Fruit fly (Drosophila melanogaster): Measurements from ENCODE around the gene CenG1A.

CenG1A gene

dm6 chr2L:13811323-13811722, 24.0 kb upstream of the CenG1A start, which contains the start of the genes Adat1 and CG16865:
TSS of gene Adat1 (minus strand) at chr2L:13811474.
TSS of gene CG16865 (plus strand) at chr2L:13811522.
- TF ChIP-seq pan (optimal IDR thresholded peaks at IDR 0.05) (no peak), EcR (GFP tag; optimal IDR thresholded peaks at IDR 0.05) (no peak), usp (GFP tag; optimal IDR thresholded peaks at IDR 0.05) (no peak), CG8478 (optimal IDR thresholded peaks at IDR 0.05) (no peak), psq (optimal IDR thresholded peaks at IDR 0.05) (no peak), Dll (optimal IDR thresholded peaks at IDR 0.05) (no peak)

dm6 chr2L:13813156-13813555, 22.2 kb upstream of the CenG1A start, which contains the start of gene CG16888:
TSS of gene CG16888 (minus strand) at chr2L:13813256.
- no peak for TF ChIP-seq CG8478 (optimal IDR thresholded peaks at IDR 0.05)
- no peak for TF ChIP-seq psq (optimal IDR thresholded peaks at IDR 0.05)
- no peak for TF ChIP-seq usp (GFP tag; optimal IDR thresholded peaks at IDR 0.05)
- TF ChIP-seq EcR (GFP tag; optimal IDR thresholded peaks at IDR 0.05), result no peak
- TF ChIP-seq Dll (optimal IDR thresholded peaks at IDR 0.05), result no peak
- no peak for TF ChIP-seq pan (optimal IDR thresholded peaks at IDR 0.05)

dm6 chr2L:13813604-13814178, 21.7 kb upstream of the CenG1A start, which contains the start of gene Sos:
TSS of gene Sos (plus strand) at chr2L:13813816.
- TF ChIP-seq CG8478 (optimal IDR thresholded peaks at IDR 0.05) (no peak), Dll (optimal IDR thresholded peaks at IDR 0.05) (no peak), usp (GFP tag; optimal IDR thresholded peaks at IDR 0.05) (no peak), EcR (GFP tag; optimal IDR thresholded peaks at IDR 0.05) (no peak), pan (optimal IDR thresholded peaks at IDR 0.05) (no peak), psq (optimal IDR thresholded peaks at IDR 0.05) (no peak)

- no peak for TF ChIP-seq pan (optimal IDR thresholded peaks at IDR 0.05)
- TF ChIP-seq EcR (GFP tag; optimal IDR thresholded peaks at IDR 0.05), result no peak
- TF ChIP-seq CG8478 (optimal IDR thresholded peaks at IDR 0.05), result no peak
- no peak for TF ChIP-seq Dll (optimal IDR thresholded peaks at IDR 0.05)
- no peak for TF ChIP-seq usp (GFP tag; optimal IDR thresholded peaks at IDR 0.05)
- TF ChIP-seq psq (optimal IDR thresholded peaks at IDR 0.05), result no peak
These were observed 15.2 kb upstream of the CenG1A start for dm6 chr2L:13820176-13820575.

dm6 chr2L:13820948-13821347, 14.4 kb upstream of the CenG1A start, which contains the start of gene b:
TSS of gene b (plus strand) at chr2L:13821248.
- TF ChIP-seq psq (optimal IDR thresholded peaks at IDR 0.05) (no peak), Dll (optimal IDR thresholded peaks at IDR 0.05) (no peak), pan (optimal IDR thresholded peaks at IDR 0.05) (no peak), EcR (GFP tag; optimal IDR thresholded peaks at IDR 0.05) (no peak), CG8478 (optimal IDR thresholded peaks at IDR 0.05) (no peak), usp (GFP tag; optimal IDR thresholded peaks at IDR 0.05) (no peak)

dm6 chr2L:13827557-13827956, 7.8 kb upstream of the CenG1A start, which contains the start of gene PolG1:
TSS of gene PolG1 (minus strand) at chr2L:13827772.
- TF ChIP-seq psq (optimal IDR thresholded peaks at IDR 0.05) (no peak), CG8478 (optimal IDR thresholded peaks at IDR 0.05) (no peak), usp (GFP tag; optimal IDR thresholded peaks at IDR 0.05) (no peak), pan (optimal IDR thresholded peaks at IDR 0.05) (no peak), EcR (GFP tag; optimal IDR thresholded peaks at IDR 0.05) (no peak), Dll (optimal IDR thresholded peaks at IDR 0.05) (no peak)

dm6 chr2L:13829540-13829939, 5.8 kb upstream of the CenG1A start, which contains the start of the genes Arpc1 and Orc5:
TSS of gene Arpc1 (minus strand) at chr2L:13829741.
TSS of gene Orc5 (plus strand) at chr2L:13829837.
- no peak for TF ChIP-seq Dll (optimal IDR thresholded peaks at IDR 0.05)
- no peak for TF ChIP-seq psq (optimal IDR thresholded peaks at IDR 0.05)
- TF ChIP-seq usp (GFP tag; optimal IDR thresholded peaks at IDR 0.05), result no peak
- TF ChIP-seq CG8478 (optimal IDR thresholded peaks at IDR 0.05), result no peak
- no peak for TF ChIP-seq pan (optimal IDR thresholded peaks at IDR 0.05)
- no peak for TF ChIP-seq EcR (GFP tag; optimal IDR thresholded peaks at IDR 0.05)

- TF ChIP-seq CG8478 (optimal IDR thresholded peaks at IDR 0.05) (no peak), pan (optimal IDR thresholded peaks at IDR 0.05) (no peak), usp (GFP tag; optimal IDR thresholded peaks at IDR 0.05) (no peak), EcR (GFP tag; optimal IDR thresholded peaks at IDR 0.05) (no peak), Dll (optimal IDR thresholded peaks at IDR 0.05) (no peak), psq (optimal IDR thresholded peaks at IDR 0.05) (no peak)
These were observed 2.3 kb upstream of the CenG1A start, which contains the start of the genes GatC, PolG2 and Polr2C for dm6 chr2L:13833058-13833457. TSS of gene GatC (minus strand) at chr2L:13833105. TSS of gene PolG2 (minus strand) at chr2L:13833105. TSS of gene Polr2C (plus strand) at chr2L:13833337.

dm6 chr2L:13835959-13836358, 595 bp downstream of the CenG1A start:
- TF ChIP-seq EcR (GFP tag; optimal IDR thresholded peaks at IDR 0.05), result no peak
- no peak for TF ChIP-seq CG8478 (optimal IDR thresholded peaks at IDR 0.05)
- no peak for TF ChIP-seq Dll (optimal IDR thresholded peaks at IDR 0.05)
- no peak for TF ChIP-seq usp (GFP tag; optimal IDR thresholded peaks at IDR 0.05)
- TF ChIP-seq psq (optimal IDR thresholded peaks at IDR 0.05), result no peak
- no peak for TF ChIP-seq pan (optimal IDR thresholded peaks at IDR 0.05)

- TF ChIP-seq psq (optimal IDR thresholded peaks at IDR 0.05), result no peak
- TF ChIP-seq Dll (optimal IDR thresholded peaks at IDR 0.05), result no peak
- no peak for TF ChIP-seq pan (optimal IDR thresholded peaks at IDR 0.05)
- TF ChIP-seq EcR (GFP tag; optimal IDR thresholded peaks at IDR 0.05), result no peak
- TF ChIP-seq usp (GFP tag; optimal IDR thresholded peaks at IDR 0.05), result no peak
- no peak for TF ChIP-seq CG8478 (optimal IDR thresholded peaks at IDR 0.05)
These were observed 2.2 kb downstream of the CenG1A start for dm6 chr2L:13837579-13837978.

- no peak for TF ChIP-seq pan (optimal IDR thresholded peaks at IDR 0.05)
- no peak for TF ChIP-seq Dll (optimal IDR thresholded peaks at IDR 0.05)
- no peak for TF ChIP-seq EcR (GFP tag; optimal IDR thresholded peaks at IDR 0.05)
- no peak for TF ChIP-seq CG8478 (optimal IDR thresholded peaks at IDR 0.05)
- TF ChIP-seq usp (GFP tag; optimal IDR thresholded peaks at IDR 0.05), result no peak
- TF ChIP-seq psq (optimal IDR thresholded peaks at IDR 0.05), result no peak
These were observed 3.5 kb downstream of the CenG1A start for dm6 chr2L:13838647-13839390.

Data from whole organism.